Fruit fly (Drosophila melanogaster) whole organism, pupa: ENCODE measurements around the gene MEP-1.

Source experiments
- CG17806 ChIP-seq: fragments of 200-800 bp; sonication (Bioruptor generic); optimal IDR thresholded peaks from 2 replicates; lab custom pipeline; 2018; ENCODE audit warnings: missing biosample characterization, mild to moderate bottlenecking, missing genetic modification characterization, moderate library complexity
- CG32121 ChIP-seq: fragments of 200-800 bp; sonication (Bioruptor generic); IDR thresholded peaks from 2 replicates; pipeline ENCODE4 v1.3.6; 2022; ENCODE audit warnings: missing biosample characterization, missing genetic modification characterization
- CG34367 ChIP-seq: fragments of 200-800 bp; sonication (Bioruptor generic); optimal IDR thresholded peaks from 2 replicates; lab custom pipeline; 2018; ENCODE audit warnings: missing biosample characterization, mild to moderate bottlenecking, missing genetic modification characterization
- CG4496 ChIP-seq: fragments of 200-800 bp; sonication (Bioruptor generic); IDR thresholded peaks from 3 replicates; pipeline ENCODE4 v1.3.6; 2022; ENCODE audit warnings: missing biosample characterization, missing genetic modification characterization
- CG8301 ChIP-seq: fragments of 200-800 bp; sonication (Bioruptor generic); optimal IDR thresholded peaks from 2 replicates; lab custom pipeline; 2018; ENCODE audit warnings: missing biosample characterization, mild to moderate bottlenecking, missing genetic modification characterization
- EcR ChIP-seq: fragments of 200-800 bp; sonication (Bioruptor generic); optimal IDR thresholded peaks from 3 replicates; lab custom pipeline; 2019; ENCODE audit warnings: missing biosample characterization, missing genetic modification characterization, mild to moderate bottlenecking, moderate library complexity, missing genetic modification reagents
- Ets98B ChIP-seq: fragments of 200-800 bp; sonication (Bioruptor generic); IDR thresholded peaks from 2 replicates; pipeline ENCODE4 v1.3.6; 2022; ENCODE audit warnings: missing biosample characterization, missing genetic modification characterization
- Pif1A ChIP-seq: fragments of 200-800 bp; sonication (Bioruptor generic); optimal IDR thresholded peaks from 3 replicates; lab custom pipeline; 2016; ENCODE audit warnings: missing biosample characterization, missing genetic modification characterization
- Snoo ChIP-seq: fragments of 200-800 bp; sonication (Bioruptor generic); optimal IDR thresholded peaks from 3 replicates; lab custom pipeline; 2017; ENCODE audit warnings: missing biosample characterization, mild to moderate bottlenecking, missing genetic modification characterization, inconsistent platforms
- fd96Ca ChIP-seq: fragments of 200-800 bp; sonication (Bioruptor generic); IDR thresholded peaks from 3 replicates; pipeline ENCODE4 v1.3.6; 2022; ENCODE audit warnings: missing biosample characterization, missing genetic modification characterization
- gl ChIP-seq: fragments of 200-800 bp; sonication (Bioruptor generic); optimal IDR thresholded peaks from 2 replicates; lab custom pipeline; 2018; ENCODE audit warnings: missing biosample characterization, mild to moderate bottlenecking, missing genetic modification characterization

DNA sequence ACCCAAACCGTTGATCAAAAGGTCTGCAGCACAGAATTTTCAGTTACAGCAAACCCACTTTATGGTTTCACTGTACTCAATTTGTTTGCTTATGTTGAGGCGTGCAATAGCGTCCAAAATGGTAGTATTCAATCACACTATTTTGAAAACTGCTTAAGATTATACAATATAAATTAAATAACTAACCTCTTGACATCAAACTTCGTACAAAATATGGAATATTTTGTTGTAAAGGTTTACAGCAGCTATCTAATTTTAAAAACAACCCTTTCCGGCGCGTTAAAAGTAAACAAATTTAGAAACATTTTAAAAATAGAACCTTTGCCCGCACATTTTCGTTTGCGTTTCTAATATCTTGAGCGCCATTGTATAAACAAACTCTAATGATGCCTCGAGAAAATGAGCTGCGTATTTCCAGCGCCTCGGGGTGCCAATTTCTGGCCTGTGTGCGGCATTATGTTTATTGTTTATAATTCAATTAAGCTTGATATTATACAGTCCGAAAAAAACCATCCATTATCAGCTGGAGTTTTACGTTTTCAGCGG, 40.7 kb upstream of the MEP-1 start:
- TF ChIP-seq CG8301 (no peak), CG32121 (GFP tag; lab: Robert Waterston, UW) (0 out of 2 replicates have a peak, but pooled peaks have one; percentile 12), Ets98B (no peak), fd96Ca (GFP tag; lab: Robert Waterston, UW) (no peak), Snoo (no peak), Pif1A (GFP tag; lab: Kevin White, UChicago) (no peak), EcR (GFP tag; lab: Kevin White, UChicago) (no peak), CG17806 (no peak), gl (tag; lab: Kevin White, UChicago) (no peak), CG34367 (tag; lab: Kevin White, UChicago) (no peak), CG4496 (GFP tag; lab: Robert Waterston, UW) (no peak)
